Worm (Caenorhabditis elegans) whole organism, L2 larva: ENCODE measurements around the gene F53B1.3.

Source experiments
- elt-3 ChIP-seq: sonication (generic microtip); optimal IDR thresholded peaks from 2 replicates; lab custom pipeline; 2017; ENCODE audit warnings: missing biosample characterization, missing genetic modification characterization
- lin-13 ChIP-seq: fragments of 150-350 bp; optimal IDR thresholded peaks from 2 replicates; lab custom pipeline; 2014; ENCODE audit warnings: missing biosample characterization, missing genetic modification reagents, missing genetic modification characterization
- nhr-25 ChIP-seq: fragments of 150-350 bp; sonication (generic microtip); optimal IDR thresholded peaks from 3 replicates; lab custom pipeline; 2014; ENCODE audit warnings: missing biosample characterization, missing genetic modification characterization
- nhr-77 ChIP-seq: fragments of 150-350 bp; optimal IDR thresholded peaks from 2 replicates; lab custom pipeline; 2014; ENCODE audit warnings: missing biosample characterization, missing genetic modification characterization
- ztf-4 ChIP-seq: fragments of 150-350 bp; optimal IDR thresholded peaks from 2 replicates; lab custom pipeline; 2014; ENCODE audit warnings: missing biosample characterization, missing genetic modification characterization

DNA sequence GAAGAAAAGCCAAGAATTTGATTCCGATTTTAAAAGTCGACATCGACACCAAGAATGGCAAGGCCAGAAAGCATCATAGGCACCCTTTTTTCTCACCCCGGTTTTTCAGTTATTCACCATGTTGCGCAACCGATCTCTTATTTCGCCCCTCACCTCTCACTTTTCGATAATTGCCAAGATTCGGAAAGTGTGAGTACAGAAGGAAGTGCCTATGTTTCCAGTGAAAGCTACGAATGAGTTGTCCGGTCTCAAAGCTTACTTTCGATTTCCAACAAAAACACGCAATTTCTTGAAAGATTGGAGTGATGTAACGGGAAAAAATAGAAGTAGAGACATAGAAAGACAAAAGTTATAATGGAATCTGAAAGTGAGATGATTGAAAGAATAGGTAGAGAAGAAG is 48.4 kb downstream of the F53B1.3 start:
- TF ChIP-seq lin-13 (GFP tag; lab: Kevin White, UChicago) (no peak), nhr-77 (tag; lab: Kevin White, UChicago) (no peak), nhr-25 (tag; lab: Kevin White, UChicago) (no peak), elt-3 (no peak), ztf-4 (tag; lab: Kevin White, UChicago) (no peak)
